Worm (Caenorhabditis elegans) whole organism, L1 larva: ENCODE data around the gene Y116A8C.44.

Source experiments
- aly-2 ChIP-seq: fragments of 150-350 bp; optimal IDR thresholded peaks from 2 replicates; lab custom pipeline; 2014; ENCODE audit warnings: missing biosample characterization, missing genetic modification characterization
- fos-1 ChIP-seq: fragments of 150-350 bp; optimal IDR thresholded peaks from 2 replicates; lab custom pipeline; 2014; ENCODE audit warnings: missing biosample characterization, missing genetic modification characterization
- nhr-12 ChIP-seq: sonication (generic microtip); optimal IDR thresholded peaks from 2 replicates; lab custom pipeline; 2017; ENCODE audit warnings: missing biosample characterization, missing genetic modification characterization
- nhr-77 ChIP-seq: fragments of 150-350 bp; optimal IDR thresholded peaks from 2 replicates; lab custom pipeline; 2014; ENCODE audit warnings: missing biosample characterization, missing genetic modification characterization
- pqm-1 ChIP-seq: sonication (generic microtip); optimal IDR thresholded peaks from 3 replicates; lab custom pipeline; 2017; ENCODE audit warnings: missing biosample characterization, missing genetic modification characterization
- skn-1 ChIP-seq: fragments of 150-350 bp; optimal IDR thresholded peaks from 2 replicates; lab custom pipeline; 2014; ENCODE audit warnings: missing biosample characterization, missing genetic modification characterization
- sptf-1 ChIP-seq: fragments of 150-350 bp; optimal IDR thresholded peaks from 2 replicates; lab custom pipeline; 2014; ENCODE audit warnings: missing biosample characterization, missing genetic modification characterization
- swsn-7 ChIP-seq: sonication (generic microtip); optimal IDR thresholded peaks from 2 replicates; lab custom pipeline; 2016; ENCODE audit warnings: missing genetic modification characterization, missing compliant biosample characterization
- unc-62 ChIP-seq: fragments of 150-350 bp; optimal IDR thresholded peaks from 2 replicates; lab custom pipeline; 2014; ENCODE audit warnings: missing biosample characterization, missing genetic modification reagents, missing genetic modification characterization
- ztf-4 ChIP-seq: fragments of 150-350 bp; optimal IDR thresholded peaks from 2 replicates; lab custom pipeline; 2014; ENCODE audit warnings: missing biosample characterization, missing genetic modification characterization

- no peak for TF ChIP-seq aly-2 (tag; lab: Kevin White, UChicago)
- no peak for TF ChIP-seq unc-62 (GFP tag; lab: Kevin White, UChicago)
- no peak for TF ChIP-seq swsn-7
- TF ChIP-seq sptf-1 (tag; lab: Kevin White, UChicago), result no peak
- TF ChIP-seq pqm-1 (tag; lab: Kevin White, UChicago), result no peak
- TF ChIP-seq nhr-12 (tag; lab: Kevin White, UChicago), result no peak
- TF ChIP-seq ztf-4, result no peak
- TF ChIP-seq nhr-77 (tag; lab: Kevin White, UChicago), result no peak
- no peak for TF ChIP-seq skn-1 (tag; lab: Kevin White, UChicago)
- TF ChIP-seq fos-1, result no peak
Measured at ce11 chrIV:17040618-17041017, 17.3 kb downstream of the Y116A8C.44 start, which contains the start of gene Y116A8C.20.
